Comparison of ENCODE assay signal across 2 fruit fly cellular contexts in genomic region chr3R:14298078-14298896, dm6.
A peak's percentile ranks its signal among the peaks of the same experiment; 100 is the strongest.
TF ChIP-seq lines count a peak whose summit lies in the region.

No protein-coding gene starts in this region.

TF ChIP-seq in whole organism, embryonic, 481 proteins besides CTCF, POLR2A, EP300 and RAD21 (continued from another document):
- TF ChIP-seq CG18476 (GFP tag; optimal IDR thresholded peaks at IDR 0.05; lab: Kevin White, UChicago) (no peak), pzg (GFP tag; optimal IDR thresholded peaks at IDR 0.05; lab: Kevin White, UChicago) (peak; percentile 46), gfzf (GFP tag; optimal IDR thresholded peaks at IDR 0.05; lab: Kevin White, UChicago) (peak; percentile 56), CG13287 (GFP tag; IDR thresholded peaks at IDR 0.05; lab: Robert Waterston, UW; ENCODE audit: partially characterized antibody) (0 out of 2 replicates have a peak, but pooled peaks have one; percentile 23), Doc2 (GFP tag; IDR thresholded peaks at IDR 0.05; lab: Robert Waterston, UW) (no peak), crol (GFP tag; IDR thresholded peaks at IDR 0.05; lab: Robert Waterston, UW) (0 out of 2 replicates have a peak, but pooled peaks have one; percentile 34), rib (GFP tag; IDR thresholded peaks at IDR 0.05; lab: Robert Waterston, UW) (peak; percentile 28; the same call in 1 of the 2 replicates), sna (GFP tag; IDR thresholded peaks at IDR 0.05; lab: Robert Waterston, UW; ENCODE audit: partially characterized antibody) (0 out of 2 replicates have a peak, but pooled peaks have one; percentile 27), chinmo (GFP tag; IDR thresholded peaks at IDR 0.05; lab: Robert Waterston, UW; ENCODE audit: partially characterized antibody) (0 out of 4 replicates have a peak, but pooled peaks have one; percentile 60), oc (tag; optimal IDR thresholded peaks at IDR 0.05; lab: Kevin White, UChicago) (no peak), bbx (GFP tag; IDR thresholded peaks at IDR 0.05; lab: Robert Waterston, UW; ENCODE audit: partially characterized antibody) (0 out of 2 replicates have a peak, but pooled peaks have one; percentile 22), CG2116 (GFP tag; optimal IDR thresholded peaks at IDR 0.05; lab: Kevin White, UChicago) (peak; percentile 31), Blimp-1 (GFP tag; optimal IDR thresholded peaks at IDR 0.05; lab: Kevin White, UChicago) (peak; percentile 99), CG3995 (GFP tag; optimal IDR thresholded peaks at IDR 0.05; lab: Kevin White, UChicago) (peak; percentile 67), CG10267 (tag; optimal IDR thresholded peaks at IDR 0.05; lab: Kevin White, UChicago) (peak; percentile 17), HLHmδ (GFP tag; optimal IDR thresholded peaks at IDR 0.05; lab: Kevin White, UChicago) (no peak), CG14965 (GFP tag; optimal IDR thresholded peaks at IDR 0.05; lab: Kevin White, UChicago; ENCODE audit: borderline replicate concordance) (no peak), CG10321 (GFP tag; IDR thresholded peaks at IDR 0.05; lab: Robert Waterston, UW) (no peak), nerfin-1 (tag; optimal IDR thresholded peaks at IDR 0.05; lab: Kevin White, UChicago) (peak; percentile 31), otp (GFP tag; IDR thresholded peaks at IDR 0.05; lab: Robert Waterston, UW) (0 out of 3 replicates have a peak, but pooled peaks have one; percentile 32), Myb (GFP tag; optimal IDR thresholded peaks at IDR 0.05; lab: Kevin White, UChicago) (peak; percentile 30), CG1529 (GFP tag; optimal IDR thresholded peaks at IDR 0.05; lab: Kevin White, UChicago) (no peak), CG10209 (GFP tag; optimal IDR thresholded peaks at IDR 0.05; lab: Kevin White, UChicago) (no peak), Elba2 (GFP tag; optimal IDR thresholded peaks at IDR 0.05; lab: Kevin White, UChicago) (peak; percentile 86), E2f2 (GFP tag; IDR thresholded peaks at IDR 0.05; lab: Robert Waterston, UW) (peak; percentile 93), YL-1 (GFP tag; optimal IDR thresholded peaks at IDR 0.05; lab: Kevin White, UChicago) (peak; percentile 41), lov (optimal IDR thresholded peaks at IDR 0.05; lab: Kevin White, UChicago) (no peak), lov (GFP tag; IDR thresholded peaks at IDR 0.05; lab: Robert Waterston, UW) (0 out of 3 replicates have a peak, but pooled peaks have one; percentile 3), kni (GFP tag; optimal IDR thresholded peaks at IDR 0.05; lab: Kevin White, UChicago) (peak; percentile 94), CG30403 (GFP tag; optimal IDR thresholded peaks at IDR 0.05; lab: Kevin White, UChicago) (no peak), MESR4 (GFP tag; optimal IDR thresholded peaks at IDR 0.05; lab: Kevin White, UChicago) (peak; percentile 83), CG10979 (tag; optimal IDR thresholded peaks at IDR 0.05; lab: Kevin White, UChicago) (peak; percentile 3), Trl (optimal IDR thresholded peaks at IDR 0.05; lab: Kevin White, UChicago) (peak; percentile 39 to 46), Trl (GFP tag; optimal IDR thresholded peaks at IDR 0.05; lab: Kevin White, UChicago) (no peak), chm (GFP tag; IDR thresholded peaks at IDR 0.05; lab: Robert Waterston, UW) (peak; percentile 58; the same call in 1 of the 2 replicates), NfI (GFP tag; optimal IDR thresholded peaks at IDR 0.05; lab: Kevin White, UChicago) (no peak), Dll (GFP tag; IDR thresholded peaks at IDR 0.05; lab: Robert Waterston, UW; ENCODE audit: partially characterized antibody) (peak; percentile 60; the same call in 1 of the 4 replicates), ssp (GFP tag; IDR thresholded peaks at IDR 0.05; lab: Robert Waterston, UW) (no peak), CG12769 (tag; optimal IDR thresholded peaks at IDR 0.05; lab: Kevin White, UChicago) (peak; percentile 2), Drgx (GFP tag; IDR thresholded peaks at IDR 0.05; lab: Robert Waterston, UW) (0 out of 2 replicates have a peak, but pooled peaks have one; percentile 20), Med (GFP tag; lab: Kevin White, UChicago) (peak; percentile 54), MBD-R2 (GFP tag; IDR thresholded peaks at IDR 0.05; lab: Robert Waterston, UW) (peak; percentile 46; the same call in 1 of the 2 replicates), insv (GFP tag; optimal IDR thresholded peaks at IDR 0.05; lab: Kevin White, UChicago) (peak in 1 of 2 experiments; percentile 36), Kr (GFP tag; optimal IDR thresholded peaks at IDR 0.05; lab: Kevin White, UChicago) (no peak), CG15514 (GFP tag; optimal IDR thresholded peaks at IDR 0.05; lab: Kevin White, UChicago) (peak; percentile 34), stwl (tag; optimal IDR thresholded peaks at IDR 0.05; lab: Kevin White, UChicago) (peak; percentile 18)

TF ChIP-seq in whole organism, prepupa, 60 proteins besides CTCF, POLR2A, EP300 and RAD21 (continued from another document):
- TF ChIP-seq Sox14 (GFP tag; optimal IDR thresholded peaks at IDR 0.05; lab: Kevin White, UChicago) (no peak), fd59A (GFP tag; optimal IDR thresholded peaks at IDR 0.05; lab: Kevin White, UChicago) (no peak), CG16779 (tag; optimal IDR thresholded peaks at IDR 0.05; lab: Kevin White, UChicago) (no peak), CG8119 (GFP tag; IDR thresholded peaks at IDR 0.05; lab: Robert Waterston, UW) (peak; percentile 27; the same call in 1 of the 3 replicates), CG15336 (GFP tag; IDR thresholded peaks at IDR 0.05; lab: Robert Waterston, UW) (0 out of 2 replicates have a peak, but pooled peaks have one; percentile 12), net (GFP tag; optimal IDR thresholded peaks at IDR 0.05; lab: Kevin White, UChicago) (no peak), Eip78C (GFP tag; lab: Kevin White, UChicago) (peak; percentile 74), CG32006 (GFP tag; optimal IDR thresholded peaks at IDR 0.05; lab: Kevin White, UChicago) (no peak), CG6854 (GFP tag; optimal IDR thresholded peaks at IDR 0.05; lab: Kevin White, UChicago) (peak; percentile 64), spab (GFP tag; optimal IDR thresholded peaks at IDR 0.05; lab: Kevin White, UChicago) (no peak), acj6 (GFP tag; optimal IDR thresholded peaks at IDR 0.05; lab: Kevin White, UChicago) (no peak), CG6276 (GFP tag; optimal IDR thresholded peaks at IDR 0.05; lab: Kevin White, UChicago) (peak; percentile 2), CG11902 (GFP tag; optimal IDR thresholded peaks at IDR 0.05; lab: Kevin White, UChicago) (no peak), CG9139 (GFP tag; optimal IDR thresholded peaks at IDR 0.05; lab: Kevin White, UChicago) (no peak), Blimp-1 (GFP tag; optimal IDR thresholded peaks at IDR 0.05; lab: Kevin White, UChicago) (peak; percentile 99), CG4318 (GFP tag; optimal IDR thresholded peaks at IDR 0.05; lab: Kevin White, UChicago) (no peak), CG6808 (GFP tag; optimal IDR thresholded peaks at IDR 0.05; lab: Kevin White, UChicago) (no peak), Ets96B (tag; optimal IDR thresholded peaks at IDR 0.05; lab: Kevin White, UChicago) (no peak), Met (GFP tag; optimal IDR thresholded peaks at IDR 0.05; lab: Kevin White, UChicago) (no peak), Eip75B (GFP tag; optimal IDR thresholded peaks at IDR 0.05; lab: Kevin White, UChicago) (no peak), Eip93F (GFP tag; optimal IDR thresholded peaks at IDR 0.05; lab: Kevin White, UChicago) (no peak), lz (GFP tag; optimal IDR thresholded peaks at IDR 0.05; lab: Kevin White, UChicago) (no peak), CG6792 (GFP tag; optimal IDR thresholded peaks at IDR 0.05; lab: Kevin White, UChicago) (no peak), CG34406 (GFP tag; optimal IDR thresholded peaks at IDR 0.05; lab: Kevin White, UChicago) (no peak), Sox15 (GFP tag; optimal IDR thresholded peaks at IDR 0.05; lab: Kevin White, UChicago) (no peak), eg (GFP tag; IDR thresholded peaks at IDR 0.05; lab: Robert Waterston, UW) (0 out of 3 replicates have a peak, but pooled peaks have one; percentile 33), pdm3 (GFP tag; optimal IDR thresholded peaks at IDR 0.05; lab: Kevin White, UChicago) (no peak), salr (GFP tag; optimal IDR thresholded peaks at IDR 0.05; lab: Kevin White, UChicago) (peak in 1 of 2 experiments; percentile 8), dac (GFP tag; optimal IDR thresholded peaks at IDR 0.05; lab: Kevin White, UChicago) (no peak), fkh (GFP tag; optimal IDR thresholded peaks at IDR 0.05; lab: Kevin White, UChicago) (peak; percentile 49), Hr38 (GFP tag; optimal IDR thresholded peaks at IDR 0.05; lab: Kevin White, UChicago) (no peak), CG10669 (GFP tag; optimal IDR thresholded peaks at IDR 0.05; lab: Kevin White, UChicago) (no peak), CG8632 (GFP tag; optimal IDR thresholded peaks at IDR 0.05; lab: Kevin White, UChicago) (no peak), Hr39 (GFP tag; optimal IDR thresholded peaks at IDR 0.05; lab: Kevin White, UChicago) (no peak), ss (GFP tag; optimal IDR thresholded peaks at IDR 0.05; lab: Kevin White, UChicago) (peak in 1 of 2 experiments; percentile 21), Lpt (GFP tag; optimal IDR thresholded peaks at IDR 0.05; lab: Kevin White, UChicago) (no peak), esn (GFP tag; optimal IDR thresholded peaks at IDR 0.05; lab: Kevin White, UChicago) (no peak)
TF ChIP-seq in whole organism, prepupa: peak in this region for 12.
